Worm (Caenorhabditis elegans): ENCODE data around the gene tab-1.
"Not testable (repeated sequence)": the region's sequence is repeated elsewhere in the genome, so short reads cannot be mapped to it uniquely, and the experiment has no call there.

- TF ChIP-seq ztf-16 (tag; optimal IDR thresholded peaks at IDR 0.05); dve-1 (tag; optimal IDR thresholded peaks at IDR 0.05); pha-4 (tag; optimal IDR thresholded peaks at IDR 0.05); ama-1 (optimal IDR thresholded peaks at IDR 0.05); unc-55 (GFP tag; optimal IDR thresholded peaks at IDR 0.05); pat-9 (tag; optimal IDR thresholded peaks at IDR 0.05); hlh-30 (tag; optimal IDR thresholded peaks at IDR 0.05; ENCODE audit: insufficient read depth); ceh-30 (tag; optimal IDR thresholded peaks at IDR 0.05); elt-4 (tag; optimal IDR thresholded peaks at IDR 0.05); mec-3 (tag; optimal IDR thresholded peaks at IDR 0.05; ENCODE audit: borderline replicate concordance); odd-2 (tag; optimal IDR thresholded peaks at IDR 0.05); che-1 (tag; optimal IDR thresholded peaks at IDR 0.05); Y22D7AL.16 (tag; optimal IDR thresholded peaks at IDR 0.05); ttx-3 (tag; optimal IDR thresholded peaks at IDR 0.05): not testable (repeated sequence)
Measured at ce11 chrII:6775076-6775475, 28.0 kb upstream of the tab-1 start, which contains the start of gene agr-1.

Measured in whole organism, late embryonic.